Worm (Caenorhabditis elegans): ENCODE data around the gene mdt-10.

DNA sequence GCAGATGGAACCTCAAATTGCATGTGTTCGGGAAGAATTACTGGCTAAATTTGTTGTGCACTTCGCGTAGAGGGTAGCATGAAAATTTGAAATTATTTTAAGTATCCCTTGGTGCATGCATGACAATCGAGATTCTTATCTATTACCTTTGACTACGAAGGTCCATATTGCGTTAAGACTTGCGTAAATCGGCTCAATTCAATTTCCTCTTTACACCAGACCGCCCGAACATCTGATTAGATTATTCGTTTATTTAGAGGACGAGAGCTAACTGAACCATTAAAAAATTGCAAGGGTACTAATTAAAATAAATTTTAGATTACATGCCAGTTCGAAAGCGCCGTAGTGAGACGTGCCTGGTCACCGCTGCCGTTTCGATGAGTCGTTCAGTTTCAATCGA is 37.3 kb downstream of the mdt-10 start:
- no peak for TF ChIP-seq nhr-237 (tag; optimal IDR thresholded peaks at IDR 0.05)
- no peak for TF ChIP-seq ztf-4 (tag; optimal IDR thresholded peaks at IDR 0.05)
- no peak for TF ChIP-seq unc-39 (tag; optimal IDR thresholded peaks at IDR 0.05)
- no peak for TF ChIP-seq lin-39 (tag; optimal IDR thresholded peaks at IDR 0.05)
- TF ChIP-seq nfya-1 (tag; optimal IDR thresholded peaks at IDR 0.05; ENCODE audit: insufficient read depth): no peak
- TF ChIP-seq ztf-11 (tag; optimal IDR thresholded peaks at IDR 0.05): no peak
- no peak for TF ChIP-seq egl-27 (tag; optimal IDR thresholded peaks at IDR 0.05)
- no peak for TF ChIP-seq ceh-28 (tag; optimal IDR thresholded peaks at IDR 0.05)
- no peak for TF ChIP-seq ama-1 (optimal IDR thresholded peaks at IDR 0.05)
- TF ChIP-seq nhr-28 (tag; optimal IDR thresholded peaks at IDR 0.05): no peak
- no peak for TF ChIP-seq unc-62 (GFP tag; optimal IDR thresholded peaks at IDR 0.05)
- TF ChIP-seq nhr-76 (tag; optimal IDR thresholded peaks at IDR 0.05): no peak
- TF ChIP-seq skn-1 (tag; optimal IDR thresholded peaks at IDR 0.05): no peak

Data from whole organism, L3 larva.